Fruit fly (Drosophila melanogaster): Measurements from ENCODE around the gene Cyt-c1L.

DNA sequence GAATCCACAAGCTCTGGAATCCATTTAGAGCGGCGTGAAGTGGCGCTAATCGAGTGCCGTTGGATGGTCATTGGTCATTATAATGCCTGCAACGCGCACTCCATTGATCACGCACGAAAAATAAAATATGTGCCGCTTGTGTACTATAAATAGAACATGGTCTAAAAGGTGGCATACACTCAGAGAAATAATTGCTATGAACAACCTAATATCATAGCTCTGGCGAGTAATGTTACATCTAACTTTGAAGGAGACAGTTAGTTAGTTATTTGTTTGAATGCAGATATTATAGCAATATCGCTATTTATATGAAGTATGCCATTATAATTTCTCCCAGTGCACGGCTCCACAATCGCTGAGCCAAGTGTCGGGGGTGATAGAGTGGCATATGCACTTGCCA, 12.9 kb downstream of the Cyt-c1L start:
- TF ChIP-seq CG5204 (GFP tag; optimal IDR thresholded peaks at IDR 0.05) (no peak), bab1 (GFP tag; optimal IDR thresholded peaks at IDR 0.05) (no peak), CG14711 (tag; optimal IDR thresholded peaks at IDR 0.05) (no peak)
